Worm (Caenorhabditis elegans) whole organism, L4 larva: ENCODE measurements around the gene abf-6.

ENCODE experiments used
- F10B5.3 ChIP-seq: sonication (generic microtip); optimal IDR thresholded peaks from 2 replicates; lab custom pipeline; 2016; ENCODE audit warnings: mild to moderate bottlenecking, missing genetic modification characterization, missing compliant biosample characterization
- F26F4.8 ChIP-seq: fragments of 200-800 bp; sonication (Bioruptor generic); conservative IDR thresholded peaks from 2 replicates; pipeline ENCODE4 v1.3.6; 2022; ENCODE audit warnings: missing genetic modification characterization, missing compliant biosample characterization
- F44E2.7 ChIP-seq: fragments of 200-800 bp; sonication (Bioruptor generic); IDR thresholded peaks from 2 replicates; pipeline ENCODE4 v2.1.2; 2022; ENCODE audit warnings: missing genetic modification characterization, missing compliant biosample characterization
- R02D3.7 ChIP-seq: fragments of 150-350 bp; sonication (generic microtip); optimal IDR thresholded peaks from 3 replicates; lab custom pipeline; 2014; ENCODE audit warnings: missing biosample characterization, missing genetic modification characterization
- T26A8.4 ChIP-seq: fragments of 200-800 bp; sonication (Bioruptor generic); IDR thresholded peaks from 2 replicates; pipeline ENCODE4 v1.3.6; 2022; ENCODE audit warnings: missing genetic modification characterization, missing compliant biosample characterization
- ama-1 ChIP-seq: fragments of 150-350 bp; optimal IDR thresholded peaks from 2 replicates; lab custom pipeline; 2014; ENCODE audit warnings: inconsistent platforms, mixed read lengths
- arid-1 ChIP-seq: fragments of 200-800 bp; sonication (Bioruptor generic); conservative IDR thresholded peaks from 2 replicates; pipeline ENCODE4 v1.3.6; 2022; ENCODE audit warnings: missing genetic modification reagents, missing genetic modification characterization, missing compliant biosample characterization
- ceh-28 ChIP-seq: fragments of 150-350 bp; optimal IDR thresholded peaks from 2 replicates; lab custom pipeline; 2014; ENCODE audit warnings: missing biosample characterization, missing genetic modification reagents, missing genetic modification characterization
- ceh-62 ChIP-seq: sonication (generic microtip); optimal IDR thresholded peaks from 2 replicates; lab custom pipeline; 2017; ENCODE audit warnings: missing biosample characterization, missing genetic modification characterization
- ces-1 ChIP-seq: fragments of 150-350 bp; sonication (generic microtip); optimal IDR thresholded peaks from 4 replicates; lab custom pipeline; 2014; ENCODE audit warnings: missing biosample characterization, missing genetic modification reagents, missing genetic modification characterization
- daf-19 ChIP-seq: fragments of 200-800 bp; sonication (Bioruptor generic); conservative IDR thresholded peaks from 2 replicates; pipeline ENCODE4 v1.3.6; 2022; ENCODE audit warnings: missing genetic modification characterization, missing compliant biosample characterization
- dmd-9 ChIP-seq: fragments of 200-800 bp; sonication (Bioruptor generic); IDR thresholded peaks from 2 replicates; pipeline ENCODE4 v1.3.6; 2022; ENCODE audit warnings: missing genetic modification reagents, missing genetic modification characterization, missing compliant biosample characterization
- egl-27 ChIP-seq: sonication (generic microtip); optimal IDR thresholded peaks from 3 replicates; lab custom pipeline; 2017; ENCODE audit warnings: missing biosample characterization, missing genetic modification reagents, missing genetic modification characterization
- fos-1 ChIP-seq: fragments of 150-350 bp; optimal IDR thresholded peaks from 2 replicates; lab custom pipeline; 2014; ENCODE audit warnings: missing biosample characterization, missing genetic modification characterization
- gei-8 ChIP-seq: fragments of 200-800 bp; sonication (Bioruptor generic); optimal IDR thresholded peaks from 2 replicates; lab custom pipeline; 2018; ENCODE audit warnings: mild to moderate bottlenecking, missing genetic modification characterization, missing compliant biosample characterization
- hlh-30 ChIP-seq: sonication (generic microtip); optimal IDR thresholded peaks from 2 replicates; lab custom pipeline; 2017; ENCODE audit warnings: antibody characterized with exemption, mild to moderate bottlenecking, missing genetic modification characterization, missing compliant biosample characterization; ENCODE audit not compliant: insufficient read depth
- hmg-1.1 ChIP-seq: fragments of 200-800 bp; sonication (Bioruptor generic); IDR thresholded peaks from 2 replicates; pipeline ENCODE4 v1.3.6; 2022; ENCODE audit warnings: missing genetic modification reagents, missing genetic modification characterization, missing compliant biosample characterization
- jun-1 ChIP-seq: fragments of 150-350 bp; optimal IDR thresholded peaks from 2 replicates; lab custom pipeline; 2014; ENCODE audit warnings: missing biosample characterization, missing genetic modification reagents, missing genetic modification characterization
- lin-1 ChIP-seq: fragments of 200-800 bp; sonication (Bioruptor generic); IDR thresholded peaks from 2 replicates; pipeline ENCODE4 v1.3.6; 2022; ENCODE audit warnings: missing genetic modification reagents, missing genetic modification characterization, missing compliant biosample characterization
- lin-15B ChIP-seq: fragments of 150-350 bp; sonication (generic microtip); optimal IDR thresholded peaks from 3 replicates; lab custom pipeline; 2014; ENCODE audit warnings: missing biosample characterization, missing genetic modification characterization
- lin-29 ChIP-seq: fragments of 200-800 bp; sonication (Bioruptor generic); IDR thresholded peaks from 2 replicates; pipeline ENCODE4 v1.3.6; 2022; ENCODE audit warnings: missing genetic modification reagents, missing genetic modification characterization, missing compliant biosample characterization
- lin-38 ChIP-seq: fragments of 200-800 bp; sonication (Bioruptor generic); IDR thresholded peaks from 2 replicates; pipeline ENCODE4 v1.3.6; 2022; ENCODE audit warnings: missing genetic modification reagents, missing genetic modification characterization, missing compliant biosample characterization
- lir-3 ChIP-seq: sonication (generic microtip); optimal IDR thresholded peaks from 2 replicates; lab custom pipeline; 2016; ENCODE audit warnings: mild to moderate bottlenecking, missing genetic modification characterization, missing compliant biosample characterization
- lsy-2 ChIP-seq, 2 experiments: fragments of 150-350 bp in 1 of 2; sonication (generic microtip) in 1 of 2; optimal IDR thresholded peaks; 2 replicates each; lab custom pipeline; 2014 to 2017; ENCODE audit warnings: missing biosample characterization in 2 of 2, missing genetic modification characterization in 2 of 2
- madf-5 ChIP-seq, 2 experiments: fragments of 200-800 bp; sonication (Bioruptor generic); IDR thresholded peaks; 2 replicates each; pipeline ENCODE4 v1.3.6; 2022; ENCODE audit warnings: missing compliant biosample characterization in 2 of 2, missing genetic modification characterization in 2 of 2
- madf-9 ChIP-seq: fragments of 200-800 bp; sonication (Bioruptor generic); conservative IDR thresholded peaks from 2 replicates; pipeline ENCODE4 v1.3.6; 2022; ENCODE audit warnings: missing genetic modification reagents, missing genetic modification characterization, missing compliant biosample characterization
- mdt-29 ChIP-seq: fragments of 200-800 bp; sonication (Bioruptor generic); IDR thresholded peaks from 2 replicates; pipeline ENCODE4 v1.3.6; 2022; ENCODE audit warnings: missing genetic modification reagents, missing genetic modification characterization, missing compliant biosample characterization
- mep-1 ChIP-seq: fragments of 150-350 bp; sonication (generic microtip); optimal IDR thresholded peaks from 3 replicates; lab custom pipeline; 2014; ENCODE audit warnings: missing biosample characterization, missing genetic modification characterization
- mxl-2 ChIP-seq: fragments of 200-800 bp; sonication (Bioruptor generic); conservative IDR thresholded peaks from 2 replicates; pipeline ENCODE4 v1.3.6; 2022; ENCODE audit warnings: missing genetic modification reagents, missing genetic modification characterization, missing compliant biosample characterization
- nhr-111 ChIP-seq: fragments of 200-800 bp; sonication (Bioruptor generic); optimal IDR thresholded peaks from 2 replicates; lab custom pipeline; 2018; ENCODE audit warnings: mild to moderate bottlenecking, missing genetic modification characterization, missing compliant biosample characterization
- nhr-237 ChIP-seq: sonication (generic microtip); optimal IDR thresholded peaks from 2 replicates; lab custom pipeline; 2017; ENCODE audit warnings: missing biosample characterization, missing genetic modification characterization
- nhr-41 ChIP-seq: fragments of 200-800 bp; sonication (Bioruptor generic); IDR thresholded peaks from 2 replicates; pipeline ENCODE4 v1.3.6; 2022; ENCODE audit warnings: missing genetic modification reagents, missing genetic modification characterization, missing compliant biosample characterization
- nhr-42 ChIP-seq: fragments of 200-800 bp; sonication (Bioruptor generic); IDR thresholded peaks from 2 replicates; pipeline ENCODE4 v1.3.6; 2022; ENCODE audit warnings: missing genetic modification characterization, missing compliant biosample characterization
- nhr-48 ChIP-seq: sonication (generic microtip); optimal IDR thresholded peaks from 2 replicates; lab custom pipeline; 2016; ENCODE audit warnings: mild to moderate bottlenecking, missing genetic modification characterization, missing compliant biosample characterization
- nhr-6 ChIP-seq: fragments of 150-350 bp; optimal IDR thresholded peaks from 2 replicates; lab custom pipeline; 2014; ENCODE audit warnings: missing biosample characterization, missing genetic modification characterization
- nhr-76 ChIP-seq: fragments of 150-350 bp; optimal IDR thresholded peaks from 2 replicates; lab custom pipeline; 2014; ENCODE audit warnings: missing biosample characterization, missing genetic modification characterization
- nhr-77 ChIP-seq: fragments of 150-350 bp; optimal IDR thresholded peaks from 2 replicates; lab custom pipeline; 2014; ENCODE audit warnings: missing biosample characterization, missing genetic modification characterization
- pha-4 ChIP-seq, 2 experiments: fragments of 150-350 bp in 1 of 2; fragments of 200-800 bp in 1 of 2; sonication (Bioruptor generic) in 1 of 2; IDR thresholded peaks in 1 of 2; optimal IDR thresholded peaks in 1 of 2; 2 replicates each; pipeline versions ENCODE4 v1.3.6 to Lab custom; 2014 to 2022; ENCODE audit warnings: missing genetic modification characterization in 2 of 2, missing genetic modification reagents in 2 of 2, missing biosample characterization in 1 of 2, missing compliant biosample characterization in 1 of 2
- php-3 ChIP-seq: fragments of 200-800 bp; sonication (Bioruptor generic); IDR thresholded peaks from 2 replicates; pipeline ENCODE4 v1.3.6; 2022; ENCODE audit warnings: missing genetic modification reagents, missing genetic modification characterization, missing compliant biosample characterization
- pqm-1 ChIP-seq: sonication (generic microtip); optimal IDR thresholded peaks from 2 replicates; lab custom pipeline; 2017; ENCODE audit warnings: missing biosample characterization, missing genetic modification characterization
- rbr-2 ChIP-seq: sonication (generic microtip); optimal IDR thresholded peaks from 2 replicates; lab custom pipeline; 2016; ENCODE audit warnings: missing genotype, missing genetic modification characterization, missing compliant biosample characterization
- sdz-12 ChIP-seq: fragments of 200-800 bp; sonication (Bioruptor generic); optimal IDR thresholded peaks from 2 replicates; lab custom pipeline; 2018; ENCODE audit warnings: mild to moderate bottlenecking, missing genetic modification characterization, missing compliant biosample characterization
- spr-3 ChIP-seq: fragments of 200-800 bp; sonication (Bioruptor generic); optimal IDR thresholded peaks from 2 replicates; lab custom pipeline; 2018; ENCODE audit warnings: mild to moderate bottlenecking, missing genetic modification characterization, missing compliant biosample characterization
- tag-97 ChIP-seq: fragments of 200-800 bp; sonication (Bioruptor generic); IDR thresholded peaks from 2 replicates; pipeline ENCODE4 v1.3.6; 2022; ENCODE audit warnings: missing genetic modification characterization, missing compliant biosample characterization
- tra-1 ChIP-seq: fragments of 200-800 bp; sonication (Bioruptor generic); IDR thresholded peaks from 2 replicates; pipeline ENCODE4 v1.3.6; 2022; ENCODE audit warnings: missing genetic modification reagents, missing genetic modification characterization, missing compliant biosample characterization
- unc-39 ChIP-seq: sonication (generic microtip); optimal IDR thresholded peaks from 2 replicates; lab custom pipeline; 2017; ENCODE audit warnings: missing biosample characterization, missing genetic modification characterization
- unc-62 ChIP-seq, 3 experiments: fragments of 150-350 bp in 1 of 3; sonication (generic microtip); optimal IDR thresholded peaks in 2 of 3; peaks in 1 of 3; 1 replicate in 1 of 3; 2 replicates in 2 of 3; lab custom pipeline; 2014 to 2017; ENCODE audit warnings: missing biosample characterization in 3 of 3, missing genetic modification characterization in 3 of 3, missing genetic modification reagents in 3 of 3, missing genotype in 1 of 3
- vab-7 ChIP-seq: fragments of 200-800 bp; sonication (Bioruptor generic); IDR thresholded peaks from 2 replicates; pipeline ENCODE4 v1.3.6; 2022; ENCODE audit warnings: missing genetic modification reagents, missing genetic modification characterization, missing compliant biosample characterization
- zag-1 ChIP-seq: fragments of 150-350 bp; optimal IDR thresholded peaks from 2 replicates; lab custom pipeline; 2014; ENCODE audit warnings: missing biosample characterization, missing genetic modification characterization
- zfp-2 ChIP-seq: sonication (generic microtip); optimal IDR thresholded peaks from 2 replicates; lab custom pipeline; 2016; ENCODE audit warnings: mild to moderate bottlenecking, missing genetic modification characterization, missing compliant biosample characterization
- zip-2 ChIP-seq: fragments of 150-350 bp; optimal IDR thresholded peaks from 2 replicates; lab custom pipeline; 2014; ENCODE audit warnings: missing biosample characterization, missing genetic modification characterization

Gene abf-6

ce11 chrX:12759642-12760041 is 34.3 kb upstream of the abf-6 start:
- TF ChIP-seq lin-1 (GFP tag; lab: Robert Waterston, UW) (0 out of 2 replicates have a peak, but pooled peaks have one; percentile 17), ces-1 (GFP tag; lab: Kevin White, UChicago) (no peak), nhr-6 (tag; lab: Kevin White, UChicago) (peak; percentile 31), zag-1 (tag; lab: Kevin White, UChicago) (no peak), nhr-48 (tag; lab: Kevin White, UChicago) (peak; percentile 79), F44E2.7 (GFP tag; lab: Robert Waterston, UW) (no peak), nhr-111 (GFP tag; lab: Kevin White, UChicago) (no peak), php-3 (GFP tag; lab: Robert Waterston, UW) (peak; percentile 84), lin-29 (GFP tag; lab: Robert Waterston, UW) (no peak), F10B5.3 (no peak), unc-62 (GFP tag; optimal IDR thresholded peaks at IDR 0.05 in 1 of 2; lab: Kevin White, UChicago) (peak in 1 of 2 experiments; percentile 96), unc-62 (tag; optimal IDR thresholded peaks at IDR 0.05; lab: Kevin White, UChicago) (no peak), zip-2 (tag; lab: Kevin White, UChicago) (no peak), gei-8 (peak; percentile 53), lir-3 (tag; lab: Kevin White, UChicago) (no peak), fos-1 (tag; lab: Kevin White, UChicago) (no peak), mep-1 (tag; lab: Kevin White, UChicago) (peak; percentile 64), madf-9 (GFP tag; lab: Robert Waterston, UW) (no peak), egl-27 (tag; lab: Kevin White, UChicago) (no peak), pqm-1 (tag; lab: Kevin White, UChicago) (peak; percentile 74), pha-4 (GFP tag; IDR thresholded peaks at IDR 0.05; lab: Robert Waterston, UW) (no peak), pha-4 (tag; optimal IDR thresholded peaks at IDR 0.05; lab: Kevin White, UChicago) (no peak), nhr-76 (no peak), R02D3.7 (tag; lab: Kevin White, UChicago) (no peak), mdt-29 (GFP tag; lab: Robert Waterston, UW) (peak; percentile 77; the same call in 1 of the 2 replicates), nhr-237 (tag; lab: Kevin White, UChicago) (no peak), rbr-2 (tag; lab: Kevin White, UChicago) (no peak), unc-39 (no peak), ceh-28 (tag; lab: Kevin White, UChicago) (no peak), nhr-41 (peak; percentile 76; the same call in 1 of the 2 replicates), daf-19 (GFP tag; lab: Robert Waterston, UW) (no peak), vab-7 (no peak), jun-1 (tag; lab: Kevin White, UChicago) (no peak), lsy-2 (tag; optimal IDR thresholded peaks at IDR 0.05; lab: Kevin White, UChicago) (no peak), hlh-30 (tag; lab: Kevin White, UChicago) (peak; percentile 72), spr-3 (GFP tag; lab: Kevin White, UChicago) (no peak), T26A8.4 (GFP tag; lab: Robert Waterston, UW) (no peak), lin-38 (no peak), sdz-12 (no peak), hmg-1.1 (no peak), nhr-42 (GFP tag; lab: Robert Waterston, UW) (no peak), lin-15B (tag; lab: Kevin White, UChicago) (no peak), arid-1 (GFP tag; lab: Robert Waterston, UW) (no peak), tag-97 (GFP tag; lab: Robert Waterston, UW) (no peak), zfp-2 (tag; lab: Kevin White, UChicago) (no peak), ama-1 (no peak), tra-1 (GFP tag; lab: Robert Waterston, UW) (peak; percentile 71; the same call in 1 of the 2 replicates), madf-5 (GFP tag; IDR thresholded peaks at IDR 0.05; lab: Robert Waterston, UW) (0 out of 4 replicates have a peak, but pooled peaks of 1 of the 2 experiments have one; percentile 21), ceh-62 (no peak), dmd-9 (GFP tag; lab: Robert Waterston, UW) (no peak), F26F4.8 (GFP tag; lab: Robert Waterston, UW) (no peak), mxl-2 (0 out of 2 replicates have a peak, but pooled peaks have one; percentile 20), nhr-77 (tag; lab: Kevin White, UChicago) (peak; percentile 88)
